Fruit fly (Drosophila melanogaster): ENCODE data around the gene CG6324.

The CG6324 gene

dm6 chrX:15471904-15472303 lies 4.0 kb upstream of the CG6324 start, which contains the start of the genes Grip128 and Alg14 (continued):
- TF ChIP-seq vnd (GFP tag; IDR thresholded peaks at IDR 0.05; ENCODE audit: partially characterized antibody) (0 out of 3 replicates have a peak, but pooled peaks have one; percentile 29), crp (GFP tag; optimal IDR thresholded peaks at IDR 0.05) (peak in 1 of 2 experiments; percentile 83), Kr (GFP tag; optimal IDR thresholded peaks at IDR 0.05) (no peak), MBD-R2 (GFP tag; IDR thresholded peaks at IDR 0.05) (peak; percentile 74), Bgb (GFP tag; IDR thresholded peaks at IDR 0.05; ENCODE audit: partially characterized antibody) (peak; percentile 56), mld (GFP tag; IDR thresholded peaks at IDR 0.05; ENCODE audit: partially characterized antibody) (0 out of 3 replicates have a peak, but pooled peaks have one; percentile 45)

- TF ChIP-seq zen (tag; optimal IDR thresholded peaks at IDR 0.05) (no peak), kah (GFP tag; optimal IDR thresholded peaks at IDR 0.05) (no peak), pum (GFP tag; optimal IDR thresholded peaks at IDR 0.05) (no peak), CG4617 (GFP tag; optimal IDR thresholded peaks at IDR 0.05; ENCODE audit: borderline replicate concordance) (no peak), Chrac-16 (GFP tag; optimal IDR thresholded peaks at IDR 0.05) (peak; percentile 34), CG12104 (GFP tag; optimal IDR thresholded peaks at IDR 0.05) (no peak), CG31388 (GFP tag; optimal IDR thresholded peaks at IDR 0.05) (no peak), CG2199 (GFP tag; IDR thresholded peaks at IDR 0.05) (no peak), rib (GFP tag; IDR thresholded peaks at IDR 0.05) (no peak), pros (GFP tag; optimal IDR thresholded peaks at IDR 0.05) (no peak), CG5953 (GFP tag; IDR thresholded peaks at IDR 0.05) (no peak), CG13296 (GFP tag; optimal IDR thresholded peaks at IDR 0.05) (no peak), run (tag; optimal IDR thresholded peaks at IDR 0.05) (no peak), CG10147 (GFP tag; optimal IDR thresholded peaks at IDR 0.05) (no peak), pfk (GFP tag; optimal IDR thresholded peaks at IDR 0.05) (no peak), cad (GFP tag; optimal IDR thresholded peaks at IDR 0.05) (no peak), CG10366 (GFP tag; IDR thresholded peaks at IDR 0.05) (no peak), CG11504 (tag; optimal IDR thresholded peaks at IDR 0.05) (no peak), fd102C (GFP tag; optimal IDR thresholded peaks at IDR 0.05) (no peak), mirr (GFP tag; optimal IDR thresholded peaks at IDR 0.05) (no peak), lilli (GFP tag; optimal IDR thresholded peaks at IDR 0.05) (no peak), Ets65A (GFP tag) (no peak), pho (GFP tag; optimal IDR thresholded peaks at IDR 0.05) (no peak), CG8281 (tag; optimal IDR thresholded peaks at IDR 0.05) (no peak), CG3281 (GFP tag; optimal IDR thresholded peaks at IDR 0.05) (peak; percentile 36), MTF-1 (GFP tag; optimal IDR thresholded peaks at IDR 0.05; ENCODE audit: borderline replicate concordance) (no peak), fu2 (GFP tag; optimal IDR thresholded peaks at IDR 0.05) (no peak), en (GFP tag; optimal IDR thresholded peaks at IDR 0.05) (no peak), CG34224 (GFP tag; IDR thresholded peaks at IDR 0.05; ENCODE audit: partially characterized antibody) (peak; percentile 44; the same call in 2 of the 3 replicates), CG4424 (GFP tag; optimal IDR thresholded peaks at IDR 0.05) (peak; percentile 31), stwl (tag; optimal IDR thresholded peaks at IDR 0.05) (peak; percentile 38), CG10209 (GFP tag; optimal IDR thresholded peaks at IDR 0.05) (no peak), CG11456 (GFP tag; IDR thresholded peaks at IDR 0.05) (no peak), esg (GFP tag; conservative IDR thresholded peaks at IDR 0.05) (no peak; the same call in 1 of the 2 replicates), row (GFP tag; IDR thresholded peaks at IDR 0.05) (peak; percentile 57), zen2 (GFP tag; IDR thresholded peaks at IDR 0.05; ENCODE audit: partially characterized antibody) (no peak), C15 (GFP tag; IDR thresholded peaks at IDR 0.05) (no peak), CG1602 (GFP tag; optimal IDR thresholded peaks at IDR 0.05) (no peak), Adf1 (GFP tag; IDR thresholded peaks at IDR 0.05) (no peak), E2f2 (GFP tag; IDR thresholded peaks at IDR 0.05) (peak; percentile 83), CG8388 (GFP tag; optimal IDR thresholded peaks at IDR 0.05) (no peak), mam (GFP tag; optimal IDR thresholded peaks at IDR 0.05) (peak; percentile 10), Six4 (GFP tag; optimal IDR thresholded peaks at IDR 0.05) (no peak)
Measured at dm6 chrX:15475367-15475789, 513 bp upstream of the CG6324 start, which contains the start of gene mh. Gene mh (minus strand): TSS chrX:15475400.
